Worm (Caenorhabditis elegans) whole organism, midembryonic: Measurements from ENCODE around the gene mks-2.

Source experiments
- cog-1 ChIP-seq: sonication (generic microtip); optimal IDR thresholded peaks from 2 replicates; lab custom pipeline; 2016; ENCODE audit warnings: missing genetic modification characterization, missing compliant biosample characterization
- flt-1 ChIP-seq: fragments of 200-800 bp; sonication (Bioruptor generic); IDR thresholded peaks from 2 replicates; pipeline ENCODE4 v1.3.6; 2022; ENCODE audit warnings: missing genetic modification characterization, missing compliant biosample characterization
- klf-2 ChIP-seq: fragments of 200-800 bp; sonication (Bioruptor generic); conservative IDR thresholded peaks from 2 replicates; pipeline ENCODE4 v1.3.6; 2022; ENCODE audit warnings: missing genetic modification reagents, missing genetic modification characterization, missing compliant biosample characterization
- ref-1 ChIP-seq: fragments of 200-800 bp; sonication (Bioruptor generic); conservative IDR thresholded peaks from 2 replicates; pipeline ENCODE4 v1.3.6; 2022; ENCODE audit warnings: missing genetic modification reagents, missing genetic modification characterization, missing compliant biosample characterization
- tab-1 ChIP-seq: fragments of 200-800 bp; sonication (Bioruptor generic); IDR thresholded peaks from 2 replicates; pipeline ENCODE4 v1.3.6; 2022; ENCODE audit warnings: missing genetic modification characterization, missing compliant biosample characterization
- ztf-23 ChIP-seq: fragments of 200-800 bp; sonication (Bioruptor generic); IDR thresholded peaks from 2 replicates; pipeline ENCODE4 v1.3.6; 2022; ENCODE audit warnings: missing genetic modification reagents, missing genetic modification characterization, missing compliant biosample characterization

DNA sequence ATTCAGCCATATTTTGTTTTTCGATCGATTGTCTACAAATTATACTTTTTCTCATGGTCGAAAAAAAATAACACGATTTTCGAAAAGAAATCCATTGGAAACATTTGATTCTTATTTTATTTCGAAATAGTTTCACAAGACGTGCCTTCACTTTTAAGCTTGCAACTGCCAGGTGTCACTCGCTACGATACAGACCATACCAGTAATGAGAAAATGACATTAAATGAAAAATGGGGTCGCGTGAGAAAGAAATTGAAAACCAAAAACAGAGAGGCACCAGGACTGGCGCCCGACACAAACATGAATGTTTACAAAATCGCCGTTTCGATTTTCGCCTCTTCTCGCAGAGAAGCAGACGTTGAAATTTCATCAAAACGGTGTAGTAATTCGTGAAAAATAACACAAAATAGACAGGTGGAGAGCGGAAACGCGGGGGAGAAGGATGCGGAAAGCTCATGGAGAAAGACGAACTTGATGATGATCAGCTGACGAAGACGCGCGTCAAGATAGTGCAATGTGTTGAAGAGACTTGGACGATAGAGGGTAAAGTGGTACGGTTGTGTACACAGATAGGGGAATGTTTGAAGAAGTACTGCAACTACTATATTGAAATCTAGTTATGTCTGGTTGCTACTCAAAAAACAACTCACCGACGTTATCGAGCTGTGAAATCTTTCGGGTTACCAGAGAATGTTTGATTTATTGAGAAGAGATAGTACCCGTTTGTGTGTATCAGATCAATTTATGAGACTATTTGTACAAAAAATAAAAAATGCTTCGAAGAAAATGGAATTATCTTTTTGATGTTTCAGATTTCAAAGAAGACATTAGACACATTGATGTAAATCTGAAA lies 17.1 kb upstream of the mks-2 start:
- TF ChIP-seq klf-2 (GFP tag; lab: Robert Waterston, UW) (no peak), cog-1 (tag; lab: Kevin White, UChicago) (no peak), ref-1 (no peak), ztf-23 (GFP tag; lab: Robert Waterston, UW) (no peak), tab-1 (GFP tag; lab: Robert Waterston, UW) (no peak), flt-1 (GFP tag; lab: Robert Waterston, UW) (no peak)
